Worm (Caenorhabditis elegans) whole organism, young adult: ENCODE measurements around the gene skr-5.

ENCODE experiments used
- B0261.1 ChIP-seq: sonication (generic microtip); optimal IDR thresholded peaks from 2 replicates; lab custom pipeline; 2016; ENCODE audit warnings: mild to moderate bottlenecking, missing genetic modification characterization, moderate library complexity, missing compliant biosample characterization
- F57C9.4 ChIP-seq: sonication (generic microtip); optimal IDR thresholded peaks from 2 replicates; lab custom pipeline; 2017; ENCODE audit warnings: mild to moderate bottlenecking, missing genetic modification characterization, missing compliant biosample characterization
- Y79H2A.3 ChIP-seq: fragments of 200-800 bp; sonication (Bioruptor generic); conservative IDR thresholded peaks from 2 replicates; pipeline ENCODE4 v1.3.6; 2022; ENCODE audit warnings: missing genetic modification reagents, missing genetic modification characterization, missing compliant biosample characterization
- akir-1 ChIP-seq: fragments of 200-800 bp; sonication (Bioruptor generic); optimal IDR thresholded peaks from 2 replicates; lab custom pipeline; 2018; ENCODE audit warnings: mild to moderate bottlenecking, missing genetic modification characterization, moderate library complexity, missing compliant biosample characterization
- aptf-3 ChIP-seq: fragments of 200-800 bp; sonication (Bioruptor generic); IDR thresholded peaks from 2 replicates; pipeline ENCODE4 v1.3.6; 2022; ENCODE audit warnings: missing genetic modification characterization, missing compliant biosample characterization
- attf-6 ChIP-seq: fragments of 200-800 bp; sonication (Bioruptor generic); IDR thresholded peaks from 2 replicates; pipeline ENCODE4 v1.3.6; 2022; ENCODE audit warnings: missing genetic modification reagents, missing genetic modification characterization, missing compliant biosample characterization
- cebp-2 ChIP-seq: fragments of 200-800 bp; sonication (Bioruptor generic); IDR thresholded peaks from 2 replicates; pipeline ENCODE4 v1.3.6; 2022; ENCODE audit warnings: missing genetic modification characterization, missing compliant biosample characterization
- die-1 ChIP-seq: sonication (generic microtip); optimal IDR thresholded peaks from 2 replicates; lab custom pipeline; 2016; ENCODE audit warnings: missing genotype, mild to moderate bottlenecking, missing genetic modification characterization, missing compliant biosample characterization
- dox-1 ChIP-seq: fragments of 200-800 bp; sonication (Bioruptor generic); IDR thresholded peaks from 2 replicates; pipeline ENCODE4 v1.3.6; 2022; ENCODE audit warnings: missing genetic modification reagents, missing genetic modification characterization, missing compliant biosample characterization
- dpff-1 ChIP-seq: sonication (generic microtip); optimal IDR thresholded peaks from 2 replicates; lab custom pipeline; 2017; ENCODE audit warnings: mild to moderate bottlenecking, missing genetic modification characterization, missing compliant biosample characterization
- egrh-3 ChIP-seq: fragments of 200-800 bp; sonication (Bioruptor generic); IDR thresholded peaks from 2 replicates; pipeline ENCODE4 v1.3.6; 2022; ENCODE audit warnings: missing genetic modification reagents, missing genetic modification characterization, missing compliant biosample characterization
- hmg-1.2 ChIP-seq: fragments of 200-800 bp; sonication (Bioruptor generic); IDR thresholded peaks from 2 replicates; pipeline ENCODE4 v1.3.6; 2022; ENCODE audit warnings: missing genetic modification reagents, missing genetic modification characterization, missing compliant biosample characterization
- lag-1 ChIP-seq: fragments of 200-800 bp; sonication (Bioruptor generic); IDR thresholded peaks from 2 replicates; pipeline ENCODE4 v1.3.6; 2022; ENCODE audit warnings: missing genetic modification reagents, missing genetic modification characterization, missing compliant biosample characterization
- let-607 ChIP-seq, 2 experiments: fragments of 200-800 bp in 1 of 2; sonication (Bioruptor generic) in 1 of 2; sonication (generic microtip) in 1 of 2; optimal IDR thresholded peaks; 2 replicates each; lab custom pipeline; 2016 to 2018; ENCODE audit warnings: mild to moderate bottlenecking in 2 of 2, missing compliant biosample characterization in 2 of 2, missing genetic modification characterization in 2 of 2, moderate library complexity in 2 of 2, missing genotype in 1 of 2
- lin-26 ChIP-seq: fragments of 200-800 bp; sonication (Bioruptor generic); IDR thresholded peaks from 2 replicates; pipeline ENCODE4 v1.3.6; 2022; ENCODE audit warnings: missing genetic modification reagents, missing genetic modification characterization, missing compliant biosample characterization
- lin-40 ChIP-seq: sonication (generic microtip); optimal IDR thresholded peaks from 2 replicates; lab custom pipeline; 2016; ENCODE audit warnings: missing genetic modification characterization, mild to moderate bottlenecking, missing compliant biosample characterization, missing genotype, missing genetic modification reagents
- lin-54 ChIP-seq: fragments of 200-800 bp; sonication (Bioruptor generic); optimal IDR thresholded peaks from 2 replicates; lab custom pipeline; 2018; ENCODE audit warnings: mild to moderate bottlenecking, missing genetic modification characterization, missing compliant biosample characterization
- mcd-1 ChIP-seq: fragments of 200-800 bp; sonication (Bioruptor generic); IDR thresholded peaks from 2 replicates; pipeline ENCODE4 v1.3.6; 2022; ENCODE audit warnings: missing genetic modification reagents, missing genetic modification characterization, missing compliant biosample characterization
- mel-28 ChIP-seq: sonication (generic microtip); optimal IDR thresholded peaks from 2 replicates; lab custom pipeline; 2016; ENCODE audit warnings: borderline replicate concordance, mild to moderate bottlenecking, missing genetic modification characterization, missing compliant biosample characterization
- nfyb-1 ChIP-seq: fragments of 200-800 bp; sonication (Bioruptor generic); IDR thresholded peaks from 2 replicates; pipeline ENCODE4 v1.3.6; 2022; ENCODE audit warnings: missing genetic modification reagents, missing genetic modification characterization, missing compliant biosample characterization
- nhr-80 ChIP-seq: sonication (generic microtip); optimal IDR thresholded peaks from 2 replicates; lab custom pipeline; 2016; ENCODE audit warnings: missing genetic modification characterization, missing compliant biosample characterization
- nhr-90 ChIP-seq: sonication (generic microtip); optimal IDR thresholded peaks from 2 replicates; lab custom pipeline; 2016; ENCODE audit warnings: missing genotype, mild to moderate bottlenecking, missing genetic modification characterization, missing compliant biosample characterization
- repo-1 ChIP-seq: sonication (generic microtip); optimal IDR thresholded peaks from 2 replicates; lab custom pipeline; 2017; ENCODE audit warnings: mild to moderate bottlenecking, missing genetic modification characterization, missing compliant biosample characterization
- rpc-1 ChIP-seq, 2 experiments: fragments of 150-350 bp in 1 of 2; sonication (generic microtip) in 1 of 2; optimal IDR thresholded peaks; 2 replicates each; lab custom pipeline; 2014 to 2018; ENCODE audit warnings: missing biosample characterization in 1 of 2, missing genetic modification characterization in 1 of 2, missing genetic modification reagents in 1 of 2, missing genotype in 1 of 2
- sdz-38 ChIP-seq: sonication (generic microtip); optimal IDR thresholded peaks from 2 replicates; lab custom pipeline; 2016; ENCODE audit warnings: missing genotype, missing genetic modification characterization, missing compliant biosample characterization
- sea-2 ChIP-seq: fragments of 200-800 bp; sonication (Bioruptor generic); IDR thresholded peaks from 2 replicates; pipeline ENCODE4 v1.3.6; 2022; ENCODE audit warnings: missing genetic modification characterization, missing compliant biosample characterization
- snpc-4 ChIP-seq, 5 experiments: fragments of 150-350 bp in 1 of 5; sonication (generic microtip) in 4 of 5; optimal IDR thresholded peaks; 2 replicates each; lab custom pipeline; 2014 to 2018; ENCODE audit warnings: missing genetic modification characterization in 5 of 5, missing biosample characterization in 3 of 5, antibody characterized with exemption in 2 of 5, mild to moderate bottlenecking in 2 of 5, missing compliant biosample characterization in 2 of 5, missing genotype in 2 of 5, moderate library complexity in 2 of 5, missing genetic modification reagents in 1 of 5
- tbp1 ChIP-seq: fragments of 200-800 bp; sonication (Bioruptor generic); optimal IDR thresholded peaks from 2 replicates; lab custom pipeline; 2018; ENCODE audit warnings: mild to moderate bottlenecking, missing genetic modification characterization, missing compliant biosample characterization
- tbx-9 ChIP-seq: sonication (generic microtip); optimal IDR thresholded peaks from 2 replicates; lab custom pipeline; 2016; ENCODE audit warnings: borderline replicate concordance, missing genetic modification characterization, inconsistent platforms, missing compliant biosample characterization
- tlf-1 ChIP-seq: fragments of 200-800 bp; sonication (Bioruptor generic); optimal IDR thresholded peaks from 2 replicates; lab custom pipeline; 2018; ENCODE audit warnings: mild to moderate bottlenecking, missing genetic modification characterization, missing compliant biosample characterization
- unc-62 ChIP-seq: fragments of 150-350 bp; optimal IDR thresholded peaks from 2 replicates; lab custom pipeline; 2014; ENCODE audit warnings: missing biosample characterization, missing genetic modification reagents, missing genetic modification characterization
- zfh-2 ChIP-seq: fragments of 200-800 bp; sonication (Bioruptor generic); conservative IDR thresholded peaks from 2 replicates; pipeline ENCODE4 v1.3.6; 2022; ENCODE audit warnings: missing genetic modification reagents, missing genetic modification characterization, missing compliant biosample characterization
- ztf-18 ChIP-seq: sonication (generic microtip); optimal IDR thresholded peaks from 2 replicates; lab custom pipeline; 2016; ENCODE audit warnings: missing genotype, mild to moderate bottlenecking, missing genetic modification characterization, missing compliant biosample characterization
- ztf-28 ChIP-seq: fragments of 200-800 bp; sonication (Bioruptor generic); IDR thresholded peaks from 2 replicates; pipeline ENCODE4 v1.3.6; 2022; ENCODE audit warnings: missing genetic modification reagents, missing genetic modification characterization, missing compliant biosample characterization

The skr-5 gene

ce11 chrV:17317786-17318185, 29.9 kb upstream of the skr-5 start, which contains the start of gene srz-58:
Gene srz-58 (plus strand): TSS chrV:17318147.
- peak; percentile 89 for TF ChIP-seq tbp1 (GFP tag; lab: Kevin White, UChicago)
- TF ChIP-seq hmg-1.2, result peak; percentile 19; the same call in 1 of the 2 replicates
- TF ChIP-seq Y79H2A.3, result no peak
- TF ChIP-seq let-607 (tag; optimal IDR thresholded peaks at IDR 0.05; lab: Kevin White, UChicago), result no peak
- 0 out of 2 replicates have a peak, but pooled peaks have one; percentile 43 for TF ChIP-seq nfyb-1 (GFP tag; lab: Robert Waterston, UW)
- peak; percentile 53 for TF ChIP-seq rpc-1 (optimal IDR thresholded peaks at IDR 0.05; lab: Kevin White, UChicago)
- peak; percentile 74 for TF ChIP-seq rpc-1 (tag; optimal IDR thresholded peaks at IDR 0.05; lab: Kevin White, UChicago)
- peak; percentile 39; the same call in 1 of the 2 replicates for TF ChIP-seq mcd-1
- TF ChIP-seq lin-40 (tag; lab: Kevin White, UChicago), result no peak
- TF ChIP-seq attf-6 (GFP tag; lab: Robert Waterston, UW), result peak; percentile 69; the same call in 1 of the 2 replicates
- TF ChIP-seq snpc-4 (GFP tag; optimal IDR thresholded peaks at IDR 0.05; lab: Kevin White, UChicago), result peak; percentile 4
- TF ChIP-seq snpc-4 (tag; optimal IDR thresholded peaks at IDR 0.05; lab: Kevin White, UChicago), result peak in 2 of 4 experiments; percentile 17 to 68
- peak; percentile 74 for TF ChIP-seq B0261.1
- 0 out of 2 replicates have a peak, but pooled peaks have one; percentile 20 for TF ChIP-seq dox-1 (GFP tag; lab: Robert Waterston, UW)
- peak; percentile 3 for TF ChIP-seq die-1 (tag; lab: Kevin White, UChicago)

- no peak for TF ChIP-seq sdz-38 (tag; lab: Kevin White, UChicago)
- TF ChIP-seq nhr-80 (tag; lab: Kevin White, UChicago), result peak; percentile 48
- no peak for TF ChIP-seq dpff-1
Measured at ce11 chrV:17322397-17322909, 25.2 kb upstream of the skr-5 start, which contains the start of gene F31E9.3. Gene F31E9.3 (plus strand): TSS chrV:17322590.

ce11 chrV:17323876-17324275, 23.8 kb upstream of the skr-5 start:
- peak; percentile 98 for TF ChIP-seq egrh-3 (GFP tag; lab: Robert Waterston, UW)
- 0 out of 2 replicates have a peak, but pooled peaks have one; percentile 9 for TF ChIP-seq aptf-3 (GFP tag; lab: Robert Waterston, UW)
- TF ChIP-seq lin-26 (GFP tag; lab: Robert Waterston, UW), result peak; percentile 52; the same call in 1 of the 2 replicates
- TF ChIP-seq ztf-18 (tag; lab: Kevin White, UChicago), result no peak
- peak; percentile 48; the same call in 1 of the 2 replicates for TF ChIP-seq sea-2 (GFP tag; lab: Robert Waterston, UW)
- peak; percentile 96 for TF ChIP-seq zfh-2 (GFP tag; lab: Robert Waterston, UW)
- TF ChIP-seq nfyb-1 (GFP tag; lab: Robert Waterston, UW), result peak; percentile 59; the same call in 1 of the 2 replicates
- TF ChIP-seq dox-1 (GFP tag; lab: Robert Waterston, UW), result peak; percentile 35; the same call in 1 of the 2 replicates
- peak; percentile 21; the same call in 1 of the 2 replicates for TF ChIP-seq ztf-28 (GFP tag; lab: Robert Waterston, UW)
- no peak for TF ChIP-seq repo-1 (tag; lab: Kevin White, UChicago)
- TF ChIP-seq lin-40 (tag; lab: Kevin White, UChicago), result no peak

- no peak for TF ChIP-seq akir-1 (GFP tag; lab: Kevin White, UChicago)
- TF ChIP-seq cebp-2, result no peak
- TF ChIP-seq F57C9.4, result no peak
- TF ChIP-seq mel-28 (tag; lab: Kevin White, UChicago), result no peak
- no peak for TF ChIP-seq repo-1 (tag; lab: Kevin White, UChicago)
- TF ChIP-seq nhr-90 (tag; lab: Kevin White, UChicago), result no peak
- TF ChIP-seq rpc-1 (optimal IDR thresholded peaks at IDR 0.05; lab: Kevin White, UChicago), result no peak
- TF ChIP-seq rpc-1 (tag; optimal IDR thresholded peaks at IDR 0.05; lab: Kevin White, UChicago), result no peak
- no peak for TF ChIP-seq unc-62 (GFP tag; lab: Kevin White, UChicago)
- no peak for TF ChIP-seq tbx-9 (tag; lab: Kevin White, UChicago)
- no peak for TF ChIP-seq lag-1 (GFP tag; lab: Robert Waterston, UW)
- TF ChIP-seq tlf-1 (GFP tag; lab: Kevin White, UChicago), result no peak
- TF ChIP-seq zfh-2 (GFP tag; lab: Robert Waterston, UW), result no peak
- no peak for TF ChIP-seq lin-54 (GFP tag; lab: Kevin White, UChicago)
- TF ChIP-seq mcd-1, result no peak
- no peak for TF ChIP-seq hmg-1.2
- no peak for TF ChIP-seq Y79H2A.3
Measured at ce11 chrV:17327867-17328266, 19.8 kb upstream of the skr-5 start, which contains the start of gene sdz-16. Gene sdz-16 (minus strand): TSS chrV:17327967.
